Worm (Caenorhabditis elegans) whole organism, midembryonic: ENCODE measurements around the gene C16A3.6.

Experiments used
- T22C8.4 ChIP-seq: fragments of 200-800 bp; sonication (Bioruptor generic); IDR thresholded peaks from 2 replicates; pipeline ENCODE4 v1.3.6; 2022; ENCODE audit warnings: missing genetic modification characterization, missing compliant biosample characterization
- cog-1 ChIP-seq: sonication (generic microtip); optimal IDR thresholded peaks from 2 replicates; lab custom pipeline; 2016; ENCODE audit warnings: missing genetic modification characterization, missing compliant biosample characterization
- flt-1 ChIP-seq: fragments of 200-800 bp; sonication (Bioruptor generic); IDR thresholded peaks from 2 replicates; pipeline ENCODE4 v1.3.6; 2022; ENCODE audit warnings: missing genetic modification characterization, missing compliant biosample characterization
- klf-2 ChIP-seq: fragments of 200-800 bp; sonication (Bioruptor generic); conservative IDR thresholded peaks from 2 replicates; pipeline ENCODE4 v1.3.6; 2022; ENCODE audit warnings: missing genetic modification reagents, missing genetic modification characterization, missing compliant biosample characterization
- med-1 ChIP-seq: sonication (generic microtip); optimal IDR thresholded peaks from 2 replicates; lab custom pipeline; 2017; ENCODE audit warnings: missing genetic modification characterization, mild to moderate bottlenecking, missing compliant biosample characterization, antibody characterized with exemption, missing genetic modification reagents; ENCODE audit not compliant: insufficient read depth
- ref-1 ChIP-seq: fragments of 200-800 bp; sonication (Bioruptor generic); conservative IDR thresholded peaks from 2 replicates; pipeline ENCODE4 v1.3.6; 2022; ENCODE audit warnings: missing genetic modification reagents, missing genetic modification characterization, missing compliant biosample characterization
- tab-1 ChIP-seq: fragments of 200-800 bp; sonication (Bioruptor generic); IDR thresholded peaks from 2 replicates; pipeline ENCODE4 v1.3.6; 2022; ENCODE audit warnings: missing genetic modification characterization, missing compliant biosample characterization
- ztf-23 ChIP-seq: fragments of 200-800 bp; sonication (Bioruptor generic); IDR thresholded peaks from 2 replicates; pipeline ENCODE4 v1.3.6; 2022; ENCODE audit warnings: missing genetic modification reagents, missing genetic modification characterization, missing compliant biosample characterization
- ztf-29 ChIP-seq: fragments of 200-800 bp; sonication (Bioruptor generic); IDR thresholded peaks from 2 replicates; pipeline ENCODE4 v1.3.6; 2022; ENCODE audit warnings: missing genetic modification reagents, missing genetic modification characterization, missing compliant biosample characterization

C16A3.6 gene

DNA sequence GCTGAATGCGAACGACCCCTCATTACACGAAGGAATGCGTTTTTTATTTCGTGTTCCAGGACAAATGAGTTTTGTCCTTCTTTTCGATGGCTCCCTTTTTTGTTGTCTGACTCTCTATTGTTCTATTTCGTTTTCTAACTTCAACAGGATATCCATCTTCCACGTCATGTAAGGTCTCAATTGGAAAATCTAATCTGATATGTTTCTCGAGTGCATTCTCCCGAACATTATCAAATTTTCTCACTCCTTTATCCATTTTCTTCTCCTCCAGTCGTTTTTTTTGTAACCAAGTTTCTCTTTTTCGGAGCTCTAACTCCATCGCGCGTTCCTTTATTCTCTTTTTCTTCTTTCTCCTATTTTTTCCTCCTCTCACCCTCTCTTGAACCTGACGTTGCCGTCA lies 28.6 kb upstream of the C16A3.6 start:
- TF ChIP-seq T22C8.4 (GFP tag; lab: Robert Waterston, UW) (no peak), cog-1 (tag; lab: Kevin White, UChicago) (no peak), klf-2 (no peak), ztf-29 (GFP tag; lab: Robert Waterston, UW) (no peak), med-1 (no peak), tab-1 (GFP tag; lab: Robert Waterston, UW) (no peak), ref-1 (GFP tag; lab: Robert Waterston, UW) (no peak), ztf-23 (no peak), flt-1 (no peak)

DNA sequence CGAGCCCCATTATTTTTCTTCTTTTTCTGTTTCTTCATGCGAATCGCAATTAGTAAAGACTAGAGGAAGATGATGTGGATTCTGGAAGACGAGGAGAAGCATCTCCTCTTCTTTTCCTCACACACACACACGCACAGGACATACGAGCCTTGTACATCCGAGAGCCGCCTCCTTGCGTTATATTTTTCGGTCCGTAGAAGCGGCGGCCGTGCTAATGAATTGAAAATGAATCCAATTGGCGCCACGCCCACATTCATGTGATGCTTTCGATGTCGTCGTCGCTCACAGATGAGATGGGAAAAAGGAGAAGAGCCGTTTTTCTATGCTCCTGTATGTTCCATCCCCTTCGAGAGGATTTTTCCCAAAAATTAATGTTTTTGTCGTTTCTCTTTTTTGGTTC lies 27.6 kb upstream of the C16A3.6 start:
- TF ChIP-seq med-1 (no peak), tab-1 (GFP tag; lab: Robert Waterston, UW) (no peak)

DNA sequence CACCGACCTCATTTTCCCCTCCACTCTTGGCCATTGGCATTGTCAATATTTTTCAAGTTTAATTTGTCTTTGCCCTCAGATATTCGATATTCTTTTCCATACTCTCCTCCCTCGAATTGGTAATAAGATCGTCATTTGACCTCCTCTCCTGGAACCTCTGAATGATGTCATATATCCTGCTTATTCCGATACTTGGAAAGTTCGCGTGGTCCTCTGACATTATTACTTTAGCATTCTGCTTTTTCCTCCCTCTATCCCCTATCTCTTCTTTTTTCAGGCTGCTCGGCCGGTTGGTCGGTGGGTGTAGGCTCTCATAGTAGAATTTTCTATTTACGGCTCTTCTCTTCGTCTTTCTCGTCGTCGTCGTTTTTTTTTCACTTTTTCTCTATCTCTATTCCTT lies 26.6 kb upstream of the C16A3.6 start:
- TF ChIP-seq ztf-29 (GFP tag; lab: Robert Waterston, UW) (no peak), T22C8.4 (GFP tag; lab: Robert Waterston, UW) (no peak), ztf-23 (no peak), klf-2 (no peak), med-1 (no peak), cog-1 (tag; lab: Kevin White, UChicago) (no peak), flt-1 (no peak), tab-1 (GFP tag; lab: Robert Waterston, UW) (no peak), ref-1 (GFP tag; lab: Robert Waterston, UW) (no peak)

DNA sequence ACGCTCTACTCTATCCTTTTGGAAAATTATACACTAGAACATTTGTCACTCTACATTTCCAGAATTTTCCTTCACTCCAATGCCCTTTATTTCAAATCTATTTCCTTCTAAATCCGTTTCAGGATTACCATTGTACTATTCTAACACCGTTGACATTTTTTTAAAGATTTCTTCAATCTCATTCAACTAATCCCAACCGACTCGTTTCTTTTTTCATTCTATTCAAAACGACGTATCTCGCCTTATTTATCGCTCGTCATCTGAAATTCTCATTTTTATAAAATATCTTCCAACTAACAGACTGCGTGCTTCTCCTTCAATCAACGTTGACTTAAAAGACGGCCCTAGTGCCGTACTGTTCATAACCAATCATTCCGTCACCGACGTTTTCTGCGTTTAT lies 25.9 kb upstream of the C16A3.6 start, which contains the start of gene akap-1:
Gene akap-1 (plus strand): TSS at position 301 of the 400 bp plus-strand sequence.
- TF ChIP-seq cog-1 (tag; lab: Kevin White, UChicago), result no peak
- TF ChIP-seq klf-2, result no peak
- TF ChIP-seq med-1, result no peak
- TF ChIP-seq ztf-23, result no peak
- no peak for TF ChIP-seq ref-1 (GFP tag; lab: Robert Waterston, UW)
- no peak for TF ChIP-seq T22C8.4 (GFP tag; lab: Robert Waterston, UW)
- TF ChIP-seq tab-1 (GFP tag; lab: Robert Waterston, UW), result no peak
- no peak for TF ChIP-seq flt-1
- TF ChIP-seq ztf-29 (GFP tag; lab: Robert Waterston, UW), result no peak

DNA sequence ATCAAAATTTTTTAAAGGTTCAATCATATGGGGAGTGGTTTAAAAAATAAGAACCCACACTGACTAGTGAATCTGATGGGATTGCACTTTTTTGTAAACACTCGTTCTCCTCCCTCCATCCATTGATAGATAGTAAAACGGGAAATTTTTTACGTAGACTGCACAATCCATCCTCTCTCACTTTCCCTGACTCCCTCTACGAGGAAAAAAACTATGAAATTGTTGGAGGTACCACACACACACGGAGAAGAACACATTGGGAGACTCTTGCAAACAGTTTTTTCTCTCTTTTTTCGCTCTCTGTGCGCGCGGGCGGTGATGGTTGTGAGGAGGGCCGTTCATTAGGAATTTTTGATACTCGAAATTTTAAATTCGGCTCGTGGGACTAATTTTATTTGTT lies 23.7 kb upstream of the C16A3.6 start:
- TF ChIP-seq ztf-29 (GFP tag; lab: Robert Waterston, UW) (no peak), ztf-23 (no peak), T22C8.4 (GFP tag; lab: Robert Waterston, UW) (no peak), klf-2 (no peak), cog-1 (tag; lab: Kevin White, UChicago) (no peak), flt-1 (no peak), med-1 (no peak), tab-1 (GFP tag; lab: Robert Waterston, UW) (no peak)

DNA sequence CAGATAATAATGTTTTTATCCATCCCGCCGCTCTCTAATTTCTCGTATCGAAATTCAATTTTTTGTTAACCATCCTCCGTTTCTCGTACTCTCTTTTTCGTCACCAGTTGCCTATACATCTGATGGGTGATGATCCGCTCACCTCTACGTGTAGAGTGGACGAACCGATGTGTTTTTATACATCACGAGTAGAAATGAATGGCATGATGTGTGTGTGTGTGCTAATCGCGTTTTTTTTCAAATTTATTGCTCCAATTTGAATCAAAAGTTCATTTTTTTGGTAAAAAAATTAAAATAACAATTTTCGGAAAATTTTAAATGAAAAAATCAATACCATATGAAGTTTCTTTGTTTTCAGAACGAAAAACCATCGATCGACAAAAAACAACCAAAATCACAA lies 23.0 kb upstream of the C16A3.6 start:
- TF ChIP-seq T22C8.4 (GFP tag; lab: Robert Waterston, UW) (no peak), klf-2 (no peak), cog-1 (tag; lab: Kevin White, UChicago) (no peak), tab-1 (GFP tag; lab: Robert Waterston, UW) (no peak), med-1 (no peak), ztf-29 (GFP tag; lab: Robert Waterston, UW) (no peak), ztf-23 (no peak), ref-1 (GFP tag; lab: Robert Waterston, UW) (no peak)

DNA sequence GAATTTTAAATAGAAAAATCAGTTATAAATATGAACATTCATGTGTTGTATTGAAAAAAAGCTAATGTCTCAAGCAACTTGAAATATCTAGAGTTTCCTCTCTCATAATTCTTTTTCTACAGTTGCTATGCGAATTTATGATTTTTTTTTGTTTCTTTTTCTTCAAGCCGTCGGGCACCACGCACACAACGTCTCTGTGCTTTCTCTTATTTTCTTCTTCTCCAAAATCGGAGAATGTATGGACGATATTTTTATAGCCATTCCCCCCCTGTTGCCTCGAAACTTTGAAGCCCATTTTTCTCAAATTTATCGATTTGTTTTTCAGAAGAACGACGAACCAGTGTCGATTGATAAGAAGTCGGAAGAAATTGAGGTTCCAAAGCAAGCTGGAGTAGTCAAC lies 22.2 kb upstream of the C16A3.6 start:
- no peak for TF ChIP-seq klf-2
- TF ChIP-seq tab-1 (GFP tag; lab: Robert Waterston, UW), result no peak
- TF ChIP-seq flt-1, result no peak
- no peak for TF ChIP-seq med-1
- TF ChIP-seq ref-1 (GFP tag; lab: Robert Waterston, UW), result no peak
- no peak for TF ChIP-seq ztf-23
- TF ChIP-seq cog-1 (tag; lab: Kevin White, UChicago), result no peak
- no peak for TF ChIP-seq T22C8.4 (GFP tag; lab: Robert Waterston, UW)
- TF ChIP-seq ztf-29 (GFP tag; lab: Robert Waterston, UW), result no peak

DNA sequence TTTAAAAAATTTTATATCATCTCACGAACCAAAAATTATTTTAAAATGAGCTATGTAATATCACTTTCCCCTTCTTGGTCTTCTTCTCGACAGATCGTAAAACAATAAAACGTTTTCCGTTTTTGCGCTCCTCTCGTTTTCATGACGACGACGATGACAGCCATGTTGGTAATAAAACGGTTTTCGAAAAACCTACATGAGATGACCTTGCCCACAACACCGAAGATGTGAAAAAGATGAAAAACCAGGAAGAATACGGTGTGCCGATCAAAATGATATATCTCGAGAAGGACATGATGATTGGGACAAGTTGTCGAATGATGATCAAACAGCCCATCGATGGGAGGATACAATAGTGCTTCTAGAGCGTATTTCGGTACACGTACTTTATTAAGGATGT lies 20.3 kb upstream of the C16A3.6 start:
- no peak for TF ChIP-seq med-1
- TF ChIP-seq ztf-23, result no peak
- TF ChIP-seq T22C8.4 (GFP tag; lab: Robert Waterston, UW), result no peak
- TF ChIP-seq ref-1 (GFP tag; lab: Robert Waterston, UW), result no peak
- no peak for TF ChIP-seq klf-2
- TF ChIP-seq cog-1 (tag; lab: Kevin White, UChicago), result no peak
- no peak for TF ChIP-seq tab-1 (GFP tag; lab: Robert Waterston, UW)
- no peak for TF ChIP-seq flt-1
- TF ChIP-seq ztf-29 (GFP tag; lab: Robert Waterston, UW), result no peak

DNA sequence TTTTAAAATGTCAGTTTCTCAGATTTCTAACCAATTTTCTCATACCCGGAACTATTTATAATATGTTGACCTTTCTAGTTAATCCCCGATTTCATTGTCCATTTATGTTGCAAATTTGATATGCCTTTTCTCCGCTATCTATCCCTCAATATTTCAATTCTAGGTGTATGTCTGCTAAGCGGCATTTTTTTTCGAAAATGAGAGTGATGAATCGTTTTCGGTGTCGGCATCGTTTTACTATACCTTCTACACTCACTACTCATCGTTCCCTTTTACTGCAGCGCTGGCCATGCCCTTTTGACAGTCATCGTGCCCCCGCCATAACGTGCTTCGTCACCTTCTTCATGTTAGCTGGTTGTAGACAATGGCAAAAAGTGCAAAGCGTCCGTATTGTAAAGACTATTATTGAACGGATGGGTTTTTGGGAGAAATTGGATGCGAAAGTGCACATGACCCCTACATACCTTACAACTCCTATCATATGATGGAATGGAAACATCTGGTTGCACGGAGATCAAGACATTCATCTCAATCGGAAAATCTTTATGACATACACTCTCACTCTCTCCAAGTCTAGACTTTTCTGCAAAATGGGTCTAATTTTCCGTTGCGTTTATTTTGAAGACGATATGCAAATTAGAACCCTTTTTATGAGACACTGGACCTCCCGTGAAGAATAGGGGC lies 19.7 kb upstream of the C16A3.6 start:
- TF ChIP-seq flt-1 (no peak), cog-1 (tag; lab: Kevin White, UChicago) (no peak), T22C8.4 (GFP tag; lab: Robert Waterston, UW) (no peak)

DNA sequence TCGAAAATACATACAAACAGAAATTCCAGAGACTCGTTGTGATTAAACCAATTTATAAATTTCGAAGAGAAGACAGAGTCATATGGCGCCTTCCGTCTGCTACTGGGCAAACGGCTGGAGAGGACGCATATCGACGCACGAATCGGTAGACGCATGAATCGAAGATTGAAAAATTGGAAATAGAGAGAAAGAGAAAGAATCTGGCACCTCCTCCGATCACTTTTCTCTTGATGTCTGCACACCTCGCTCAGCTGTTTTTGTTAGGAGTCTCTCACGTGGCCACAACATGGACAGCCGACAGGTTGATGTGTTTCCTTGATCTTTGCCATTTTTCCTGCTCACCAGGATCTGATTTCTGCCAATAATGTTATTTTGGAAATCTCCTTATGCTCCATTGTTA lies 18.9 kb upstream of the C16A3.6 start:
- TF ChIP-seq flt-1, result no peak
- TF ChIP-seq ref-1 (GFP tag; lab: Robert Waterston, UW), result no peak
- no peak for TF ChIP-seq ztf-23
- TF ChIP-seq ztf-29 (GFP tag; lab: Robert Waterston, UW), result no peak
- no peak for TF ChIP-seq cog-1 (tag; lab: Kevin White, UChicago)
- no peak for TF ChIP-seq tab-1 (GFP tag; lab: Robert Waterston, UW)
- TF ChIP-seq med-1, result no peak

DNA sequence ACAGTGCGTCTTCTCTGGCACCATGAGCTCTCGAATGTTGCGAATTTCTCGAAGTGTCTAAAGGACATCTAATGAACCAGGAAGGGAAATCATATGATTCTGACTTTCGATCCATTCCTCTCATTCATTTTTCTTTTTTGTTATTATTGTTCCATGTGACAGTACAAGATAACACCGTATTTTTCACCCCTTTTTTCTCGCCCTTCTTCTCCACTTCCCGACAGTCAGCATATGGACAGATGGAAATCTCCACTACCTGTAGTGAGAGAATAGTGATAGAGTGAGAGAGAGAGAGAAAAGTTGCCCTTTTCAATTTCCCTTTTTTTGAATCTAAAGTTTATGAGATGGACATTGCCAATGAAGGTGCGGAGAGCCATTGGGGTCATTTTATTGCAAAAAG lies 18.2 kb upstream of the C16A3.6 start:
- TF ChIP-seq tab-1 (GFP tag; lab: Robert Waterston, UW) (no peak), flt-1 (no peak), cog-1 (tag; lab: Kevin White, UChicago) (no peak), ref-1 (GFP tag; lab: Robert Waterston, UW) (no peak), med-1 (no peak)
